Fruit fly (Drosophila melanogaster) whole organism, embryonic: ENCODE data around the gene CG33947.

Source experiments
- Asciz ChIP-seq: fragments of 200-800 bp; sonication (Bioruptor generic); optimal IDR thresholded peaks from 2 replicates; lab custom pipeline; 2017; ENCODE audit warnings: missing biosample characterization, mild to moderate bottlenecking, missing genetic modification characterization, missing genetic modification reagents
- CG1024 ChIP-seq: fragments of 200-800 bp; sonication (Bioruptor generic); IDR thresholded peaks from 2 replicates; pipeline ENCODE4 v1.3.6; 2022; ENCODE audit warnings: missing biosample characterization, missing genetic modification characterization
- CG11398 ChIP-seq: fragments of 200-800 bp; sonication (Bioruptor generic); optimal IDR thresholded peaks from 2 replicates; lab custom pipeline; 2016; ENCODE audit warnings: missing biosample characterization, missing genetic modification characterization
- CG13424 ChIP-seq: fragments of 200-800 bp; sonication (Bioruptor generic); optimal IDR thresholded peaks from 2 replicates; lab custom pipeline; 2019; ENCODE audit warnings: missing biosample characterization, mild to moderate bottlenecking, missing genetic modification characterization, moderate library complexity
- CG15011 ChIP-seq: fragments of 200-800 bp; sonication (Bioruptor generic); optimal IDR thresholded peaks from 3 replicates; lab custom pipeline; 2018; ENCODE audit warnings: missing biosample characterization, mild to moderate bottlenecking, missing genetic modification characterization
- CG1603 ChIP-seq: fragments of 200-800 bp; sonication (Bioruptor generic); optimal IDR thresholded peaks from 2 replicates; lab custom pipeline; 2019; ENCODE audit warnings: missing biosample characterization, mild to moderate bottlenecking, missing genetic modification characterization, moderate library complexity
- CG1792 ChIP-seq: fragments of 200-800 bp; sonication (Bioruptor generic); optimal IDR thresholded peaks from 2 replicates; lab custom pipeline; 2016; ENCODE audit warnings: missing biosample characterization, missing genetic modification characterization
- CG2129 ChIP-seq: fragments of 200-800 bp; sonication (Bioruptor generic); IDR thresholded peaks from 2 replicates; pipeline ENCODE4 v1.3.6; 2022; ENCODE audit warnings: missing biosample characterization, missing genetic modification characterization; ENCODE audit not compliant: partially characterized antibody
- CG30431 ChIP-seq: fragments of 200-800 bp; sonication (Bioruptor generic); optimal IDR thresholded peaks from 2 replicates; lab custom pipeline; 2017; ENCODE audit warnings: missing biosample characterization, missing genetic modification characterization
- CG3065 ChIP-seq: fragments of 200-800 bp; sonication (Bioruptor generic); optimal IDR thresholded peaks from 2 replicates; lab custom pipeline; 2016; ENCODE audit warnings: missing biosample characterization, missing genetic modification characterization
- CG3281 ChIP-seq: fragments of 200-800 bp; sonication (Bioruptor generic); optimal IDR thresholded peaks from 3 replicates; lab custom pipeline; 2017; ENCODE audit warnings: missing biosample characterization, mild to moderate bottlenecking, missing genetic modification characterization
- CG3847 ChIP-seq: fragments of 200-800 bp; sonication (Bioruptor generic); IDR thresholded peaks from 2 replicates; pipeline ENCODE4 v1.3.6; 2022; ENCODE audit warnings: missing biosample characterization, missing genetic modification characterization
- CG4282 ChIP-seq: fragments of 200-800 bp; sonication (Bioruptor generic); optimal IDR thresholded peaks from 2 replicates; lab custom pipeline; 2016; ENCODE audit warnings: missing biosample characterization, missing genetic modification characterization
- CG4328 ChIP-seq: fragments of 200-800 bp; sonication (Bioruptor generic); optimal IDR thresholded peaks from 3 replicates; lab custom pipeline; 2017; ENCODE audit warnings: missing biosample characterization, missing genetic modification reagents, missing genetic modification characterization
- CG4617 ChIP-seq: fragments of 200-800 bp; sonication (Bioruptor generic); optimal IDR thresholded peaks from 3 replicates; lab custom pipeline; 2016; ENCODE audit warnings: missing biosample characterization, missing genetic modification characterization, borderline replicate concordance
- CG5180 ChIP-seq: fragments of 200-800 bp; sonication (Bioruptor generic); optimal IDR thresholded peaks from 3 replicates; lab custom pipeline; 2017; ENCODE audit warnings: missing biosample characterization, missing genetic modification characterization, mild to moderate bottlenecking, moderate library complexity, missing genetic modification reagents
- CG8359 ChIP-seq: fragments of 200-800 bp; sonication (Bioruptor generic); optimal IDR thresholded peaks from 2 replicates; lab custom pipeline; 2017; ENCODE audit warnings: missing biosample characterization, mild to moderate bottlenecking, missing genetic modification characterization, borderline replicate concordance
- CTCF ChIP-seq: fragments of 200-800 bp; sonication (Bioruptor generic); optimal IDR thresholded peaks from 2 replicates; lab custom pipeline; 2017; ENCODE audit warnings: missing biosample characterization, mild to moderate bottlenecking, missing genetic modification characterization, moderate library complexity
- D19A ChIP-seq: fragments of 200-800 bp; optimal IDR thresholded peaks from 3 replicates; lab custom pipeline; 2019; ENCODE audit warnings: missing biosample characterization, mild to moderate bottlenecking, missing genetic modification characterization, moderate library complexity
- Dref ChIP-seq: fragments of 200-800 bp; sonication (Bioruptor generic); IDR thresholded peaks from 2 replicates; pipeline ENCODE4 v1.3.6; 2022; ENCODE audit warnings: missing biosample characterization, missing genetic modification characterization
- Elba2 ChIP-seq: fragments of 200-800 bp; sonication (Bioruptor generic); optimal IDR thresholded peaks from 3 replicates; lab custom pipeline; 2016; ENCODE audit warnings: missing biosample characterization, missing genetic modification characterization
- Ets97D ChIP-seq: fragments of 200-800 bp; sonication (Bioruptor generic); optimal IDR thresholded peaks from 3 replicates; lab custom pipeline; 2016; ENCODE audit warnings: missing biosample characterization, missing genetic modification characterization
- Fer3 ChIP-seq: fragments of 200-800 bp; sonication (Bioruptor generic); optimal IDR thresholded peaks from 2 replicates; lab custom pipeline; 2018; ENCODE audit warnings: missing biosample characterization, mild to moderate bottlenecking, missing genetic modification characterization, moderate library complexity
- H15 ChIP-seq: fragments of 200-800 bp; sonication (Bioruptor generic); IDR thresholded peaks from 3 replicates; pipeline ENCODE4 v1.3.6; 2022; ENCODE audit warnings: missing biosample characterization, missing genetic modification characterization
- HmgD ChIP-seq: fragments of 200-800 bp; sonication (Bioruptor generic); optimal IDR thresholded peaks from 3 replicates; lab custom pipeline; 2016; ENCODE audit warnings: missing biosample characterization, missing genetic modification characterization
- HmgZ ChIP-seq: fragments of 200-800 bp; sonication (Bioruptor generic); optimal IDR thresholded peaks from 2 replicates; lab custom pipeline; 2018; ENCODE audit warnings: missing biosample characterization, mild to moderate bottlenecking, missing genetic modification characterization
- Hr3 ChIP-seq: fragments of 200-800 bp; sonication (Bioruptor generic); optimal IDR thresholded peaks from 3 replicates; lab custom pipeline; 2016; ENCODE audit warnings: missing biosample characterization, missing genetic modification characterization
- Hsf ChIP-seq: fragments of 200-800 bp; sonication (Bioruptor generic); optimal IDR thresholded peaks from 3 replicates; lab custom pipeline; 2016; ENCODE audit warnings: missing biosample characterization, missing genetic modification characterization
- Lhr ChIP-seq: fragments of 200-800 bp; sonication (Bioruptor generic); optimal IDR thresholded peaks from 3 replicates; lab custom pipeline; 2017; ENCODE audit warnings: mild to moderate bottlenecking, missing biosample characterization, missing genetic modification reagents, missing genetic modification characterization
- Lpt ChIP-seq: fragments of >200 bp; optimal IDR thresholded peaks from 2 replicates; lab custom pipeline; 2018; ENCODE audit warnings: missing biosample characterization, missing genetic modification characterization
- NfI ChIP-seq: fragments of 200-800 bp; sonication (Bioruptor generic); optimal IDR thresholded peaks from 3 replicates; lab custom pipeline; 2018; ENCODE audit warnings: missing biosample characterization, mild to moderate bottlenecking, missing genetic modification characterization, moderate library complexity
- PHDP ChIP-seq: fragments of 200-800 bp; sonication (Bioruptor generic); optimal IDR thresholded peaks from 3 replicates; lab custom pipeline; 2018; ENCODE audit warnings: missing biosample characterization, mild to moderate bottlenecking, missing genetic modification characterization, moderate library complexity
- Rfx ChIP-seq: fragments of 200-800 bp; sonication (Bioruptor generic); IDR thresholded peaks from 2 replicates; pipeline ENCODE4 v1.3.6; 2022; ENCODE audit warnings: missing biosample characterization, missing genetic modification characterization
- YL-1 ChIP-seq: fragments of 200-800 bp; sonication (Bioruptor generic); optimal IDR thresholded peaks from 3 replicates; lab custom pipeline; 2017; ENCODE audit warnings: missing biosample characterization, mild to moderate bottlenecking, missing genetic modification characterization
- amos ChIP-seq: fragments of 200-800 bp; sonication (Bioruptor generic); IDR thresholded peaks from 2 replicates; pipeline ENCODE4 v1.3.6; 2022; ENCODE audit warnings: missing biosample characterization, missing genetic modification characterization; ENCODE audit not compliant: partially characterized antibody
- cas ChIP-seq: fragments of 200-800 bp; sonication (Bioruptor generic); IDR thresholded peaks from 2 replicates; pipeline ENCODE4 v1.3.6; 2022; ENCODE audit warnings: missing biosample characterization, missing genetic modification characterization
- crol ChIP-seq: fragments of 200-800 bp; sonication (Bioruptor generic); IDR thresholded peaks from 2 replicates; pipeline ENCODE4 v1.3.6; 2022; ENCODE audit warnings: missing biosample characterization, missing genetic modification characterization
- dati ChIP-seq: fragments of 200-800 bp; sonication (Bioruptor generic); IDR thresholded peaks from 2 replicates; pipeline ENCODE4 v1.3.6; 2022; ENCODE audit warnings: missing biosample characterization, missing genetic modification characterization
- ewg ChIP-seq: fragments of 200-800 bp; sonication (Bioruptor generic); optimal IDR thresholded peaks from 3 replicates; lab custom pipeline; 2017; ENCODE audit warnings: mild to moderate bottlenecking, missing biosample characterization, missing genetic modification reagents, missing genetic modification characterization
- grn ChIP-seq: fragments of 200-800 bp; sonication (Bioruptor generic); optimal IDR thresholded peaks from 3 replicates; lab custom pipeline; 2017; ENCODE audit warnings: missing biosample characterization, missing genetic modification characterization
- gro ChIP-seq: fragments of 200-800 bp; sonication (Bioruptor generic); optimal IDR thresholded peaks from 2 replicates; lab custom pipeline; 2016; ENCODE audit warnings: missing biosample characterization, missing genetic modification characterization
- insv ChIP-seq, 2 experiments: fragments of 200-800 bp; sonication (Bioruptor generic); optimal IDR thresholded peaks; 3 replicates each; lab custom pipeline; 2016 to 2018; ENCODE audit warnings: missing biosample characterization in 2 of 2, missing genetic modification characterization in 2 of 2
- lov ChIP-seq, 2 experiments: fragments of 200-800 bp in 1 of 2; fragments of >200 bp in 1 of 2; sonication (Bioruptor generic) in 1 of 2; IDR thresholded peaks in 1 of 2; optimal IDR thresholded peaks in 1 of 2; 2 replicates in 1 of 2; 3 replicates in 1 of 2; pipeline versions ENCODE4 v1.3.6 to Lab custom; 2017 to 2022; ENCODE audit warnings: missing biosample characterization in 1 of 2, missing genetic modification characterization in 1 of 2
- mld ChIP-seq: fragments of 200-800 bp; sonication (Bioruptor generic); IDR thresholded peaks from 3 replicates; pipeline ENCODE4 v1.3.6; 2022; ENCODE audit warnings: missing biosample characterization, missing genetic modification characterization; ENCODE audit not compliant: partially characterized antibody
- odd ChIP-seq: fragments of 200-800 bp; sonication (Bioruptor generic); optimal IDR thresholded peaks from 2 replicates; lab custom pipeline; 2017; ENCODE audit warnings: missing biosample characterization, mild to moderate bottlenecking, missing genetic modification characterization
- repo ChIP-seq: fragments of 200-800 bp; sonication (Bioruptor generic); optimal IDR thresholded peaks from 2 replicates; lab custom pipeline; 2016; ENCODE audit warnings: missing biosample characterization, missing genetic modification characterization
- run ChIP-seq: fragments of 200-800 bp; sonication (Bioruptor generic); optimal IDR thresholded peaks from 3 replicates; lab custom pipeline; 2018; ENCODE audit warnings: missing biosample characterization, mild to moderate bottlenecking, missing genetic modification characterization
- shn ChIP-seq: fragments of 200-800 bp; sonication (Bioruptor generic); optimal IDR thresholded peaks from 3 replicates; lab custom pipeline; 2016; ENCODE audit warnings: missing biosample characterization, missing genetic modification characterization
- sisA ChIP-seq: fragments of 200-800 bp; sonication (Bioruptor generic); IDR thresholded peaks from 2 replicates; pipeline ENCODE4 v1.3.6; 2022; ENCODE audit warnings: missing biosample characterization, missing genetic modification characterization
- tin ChIP-seq: fragments of 200-800 bp; sonication (Bioruptor generic); optimal IDR thresholded peaks from 3 replicates; lab custom pipeline; 2016; ENCODE audit warnings: missing biosample characterization, missing genetic modification characterization
- usp ChIP-seq: fragments of >200 bp; optimal IDR thresholded peaks from 2 replicates; lab custom pipeline; 2017; ENCODE audit warnings: missing biosample characterization, missing genetic modification characterization

The CG33947 gene

dm6 chr3L:11120419-11120958 is 24.2 kb downstream of the CG33947 start, which contains the start of the genes FoxK and mRpL2 (continued):
- TF ChIP-seq YL-1 (GFP tag; lab: Kevin White, UChicago) (peak; percentile 72), Hsf (no peak), CG4328 (no peak), ewg (GFP tag; lab: Kevin White, UChicago) (peak; percentile 89), usp (no peak), CG30431 (no peak), CG8359 (GFP tag; lab: Kevin White, UChicago) (peak; percentile 80), CG13424 (tag; lab: Kevin White, UChicago) (no peak), CG1792 (GFP tag; lab: Kevin White, UChicago) (no peak), Dref (peak; percentile 44), mld (GFP tag; lab: Robert Waterston, UW) (no peak), shn (GFP tag; lab: Kevin White, UChicago) (no peak), crol (no peak; the same call in 1 of the 2 replicates), Asciz (GFP tag; lab: Kevin White, UChicago) (no peak), Hr3 (GFP tag; lab: Kevin White, UChicago) (no peak), NfI (no peak), D19A (tag; lab: Kevin White, UChicago) (no peak), dati (GFP tag; lab: Robert Waterston, UW) (no peak), CG1603 (tag; lab: Kevin White, UChicago) (peak; percentile 71), PHDP (tag; lab: Kevin White, UChicago) (no peak), run (tag; lab: Kevin White, UChicago) (peak; percentile 19), CTCF (GFP tag; lab: Kevin White, UChicago) (peak; percentile 44), CG11398 (no peak), Fer3 (tag; lab: Kevin White, UChicago) (no peak), gro (GFP tag; lab: Kevin White, UChicago) (peak; percentile 18), Elba2 (peak; percentile 99), CG15011 (GFP tag; lab: Kevin White, UChicago) (no peak), HmgZ (tag; lab: Kevin White, UChicago) (peak; percentile 54), CG3065 (peak; percentile 79), CG5180 (GFP tag; lab: Kevin White, UChicago) (no peak), CG3281 (GFP tag; lab: Kevin White, UChicago) (peak; percentile 5), CG2129 (GFP tag; lab: Robert Waterston, UW) (no peak), repo (no peak), CG4282 (peak; percentile 39), tin (GFP tag; lab: Kevin White, UChicago) (no peak), amos (GFP tag; lab: Robert Waterston, UW) (peak; percentile 49; the same call in 1 of the 2 replicates), Rfx (GFP tag; lab: Robert Waterston, UW) (no peak), grn (GFP tag; lab: Kevin White, UChicago) (no peak), sisA (GFP tag; lab: Robert Waterston, UW) (no peak), lov (optimal IDR thresholded peaks at IDR 0.05; lab: Kevin White, UChicago) (peak; percentile 16), lov (GFP tag; IDR thresholded peaks at IDR 0.05; lab: Robert Waterston, UW) (no peak), cas (GFP tag; lab: Robert Waterston, UW) (no peak), HmgD (GFP tag; lab: Kevin White, UChicago) (peak; percentile 63), Lhr (no peak), odd (GFP tag; lab: Kevin White, UChicago) (no peak), Ets97D (GFP tag; lab: Kevin White, UChicago) (peak; percentile 55), H15 (GFP tag; lab: Robert Waterston, UW) (0 out of 3 replicates have a peak, but pooled peaks have one; percentile 34), CG3847 (GFP tag; lab: Robert Waterston, UW) (peak; percentile 63; the same call in 1 of the 2 replicates), insv (GFP tag; optimal IDR thresholded peaks at IDR 0.05; lab: Kevin White, UChicago) (peak in 1 of 2 experiments; percentile 38), Lpt (GFP tag; lab: Kevin White, UChicago) (no peak), CG4617 (GFP tag; lab: Kevin White, UChicago) (peak; percentile 81), CG1024 (GFP tag; lab: Robert Waterston, UW) (no peak)
